Worm (Caenorhabditis elegans): ENCODE data around the gene Y73B6BL.14.

The Y73B6BL.14 gene

ce11 chrIV:6326448-6326847 lies 16.3 kb downstream of the Y73B6BL.14 start, which contains the start of gene lsm-8:
lsm-8 (plus strand) TSS chrIV:6326526.
- TF ChIP-seq snpc-1.3 (tag; optimal IDR thresholded peaks at IDR 0.05; ENCODE audit: insufficient read depth) (no peak), unc-62 (GFP tag; optimal IDR thresholded peaks at IDR 0.05) (no peak), F52B5.7 (tag; optimal IDR thresholded peaks at IDR 0.05) (no peak), snpc-3.4 (tag; optimal IDR thresholded peaks at IDR 0.05) (peak; percentile 11), nfya-2 (GFP tag; IDR thresholded peaks at IDR 0.05) (no peak), D2030.7 (GFP tag; IDR thresholded peaks at IDR 0.05) (no peak), hsf-1 (GFP tag; IDR thresholded peaks at IDR 0.05) (peak; percentile 48), snpc-1.1 (tag; optimal IDR thresholded peaks at IDR 0.05; ENCODE audit: insufficient read depth) (peak; percentile 4), K11D2.4 (GFP tag; IDR thresholded peaks at IDR 0.05) (no peak)

- TF ChIP-seq lsl-1 (GFP tag; optimal IDR thresholded peaks at IDR 0.05) (peak; percentile 17), ceh-40 (GFP tag; IDR thresholded peaks at IDR 0.05) (peak; percentile 30; the same call in 1 of the 2 replicates), ceh-100 (GFP tag; IDR thresholded peaks at IDR 0.05) (no peak), aptf-3 (GFP tag; IDR thresholded peaks at IDR 0.05) (0 out of 2 replicates have a peak, but pooled peaks have one; percentile 66), rec-8 (tag; optimal IDR thresholded peaks at IDR 0.05) (peak in 1 of 2 experiments; percentile 37), unc-130 (GFP tag; optimal IDR thresholded peaks at IDR 0.05) (peak; percentile 9), tbp1 (GFP tag; optimal IDR thresholded peaks at IDR 0.05) (peak; percentile 29), cebp-2 (GFP tag; IDR thresholded peaks at IDR 0.05) (0 out of 2 replicates have a peak, but pooled peaks have one; percentile 39), zfh-2 (GFP tag; conservative IDR thresholded peaks at IDR 0.05) (no peak), D2030.7 (GFP tag; IDR thresholded peaks at IDR 0.05) (no peak; the same call in 1 of the 2 replicates), Y79H2A.3 (GFP tag; conservative IDR thresholded peaks at IDR 0.05) (no peak), bed-1 (GFP tag; IDR thresholded peaks at IDR 0.05) (no peak), nfyb-1 (GFP tag; IDR thresholded peaks at IDR 0.05) (peak; percentile 58), mxl-1 (tag; optimal IDR thresholded peaks at IDR 0.05) (peak; percentile 40), madf-6 (GFP tag; IDR thresholded peaks at IDR 0.05) (peak; percentile 46), athp-1 (tag; optimal IDR thresholded peaks at IDR 0.05) (peak; percentile 39), snpc-4 (GFP tag; optimal IDR thresholded peaks at IDR 0.05) (peak; percentile 49), snpc-4 (tag; optimal IDR thresholded peaks at IDR 0.05) (peak in 2 of 4 experiments; percentile 44 to 69), lin-54 (GFP tag; optimal IDR thresholded peaks at IDR 0.05) (peak; percentile 31), Y53G8AR.9 (GFP tag; conservative IDR thresholded peaks at IDR 0.05) (peak; percentile 40; the same call in 1 of the 2 replicates), snpc-1.3 (tag; optimal IDR thresholded peaks at IDR 0.05; ENCODE audit: insufficient read depth) (peak; percentile 19), F57C9.4 (tag; optimal IDR thresholded peaks at IDR 0.05) (peak; percentile 67), snpc-1.1 (tag; optimal IDR thresholded peaks at IDR 0.05; ENCODE audit: insufficient read depth) (no peak), nhr-27 (tag; optimal IDR thresholded peaks at IDR 0.05) (peak; percentile 71), ekl-4 (GFP tag; IDR thresholded peaks at IDR 0.05) (peak; percentile 48; the same call in 1 of the 2 replicates), atf-7 (tag; optimal IDR thresholded peaks at IDR 0.05) (peak; percentile 44), tbx-9 (tag; optimal IDR thresholded peaks at IDR 0.05; ENCODE audit: borderline replicate concordance) (peak; percentile 32), F10E7.11 (tag; optimal IDR thresholded peaks at IDR 0.05) (peak; percentile 64), attf-6 (GFP tag; IDR thresholded peaks at IDR 0.05) (peak; percentile 70; the same call in 1 of the 2 replicates), dpl-1 (GFP tag; optimal IDR thresholded peaks at IDR 0.05) (no peak), chd-7 (tag; optimal IDR thresholded peaks at IDR 0.05) (peak; percentile 46), ZK185.1 (tag; optimal IDR thresholded peaks at IDR 0.05; ENCODE audit: poor library complexity, severe bottlenecking) (no peak), attf-5 (GFP tag; optimal IDR thresholded peaks at IDR 0.05) (no peak), F39B2.1 (GFP tag; IDR thresholded peaks at IDR 0.05) (0 out of 2 replicates have a peak, but pooled peaks have one; percentile 31), hsf-1 (GFP tag; IDR thresholded peaks at IDR 0.05) (peak; percentile 27), Y56A3A.18 (GFP tag; IDR thresholded peaks at IDR 0.05) (0 out of 2 replicates have a peak, but pooled peaks have one; percentile 71), lin-26 (GFP tag; IDR thresholded peaks at IDR 0.05) (no peak), cebp-1 (GFP tag; IDR thresholded peaks at IDR 0.05) (no peak), cebp-1 (tag; optimal IDR thresholded peaks at IDR 0.05) (peak; percentile 18), ceh-79 (tag; optimal IDR thresholded peaks at IDR 0.05) (peak; percentile 55)
These were observed 17.0 kb downstream of the Y73B6BL.14 start for ce11 chrIV:6325772-6326171.
